Worm (Caenorhabditis elegans) whole organism, L2 larva: ENCODE measurements around the gene F14F8.14.

Experiments
- F13H6.1 ChIP-seq: sonication (generic microtip); optimal IDR thresholded peaks from 2 replicates; lab custom pipeline; 2016; ENCODE audit warnings: missing genetic modification characterization, missing compliant biosample characterization
- R02D3.7 ChIP-seq: fragments of 150-350 bp; optimal IDR thresholded peaks from 2 replicates; lab custom pipeline; 2014; ENCODE audit warnings: missing biosample characterization, missing genetic modification characterization
- Y55F3AM.14 ChIP-seq: fragments of 200-800 bp; sonication (Bioruptor generic); optimal IDR thresholded peaks from 2 replicates; lab custom pipeline; 2018; ENCODE audit warnings: mild to moderate bottlenecking, missing genetic modification characterization, missing compliant biosample characterization
- alr-1 ChIP-seq: fragments of 150-350 bp; optimal IDR thresholded peaks from 2 replicates; lab custom pipeline; 2014; ENCODE audit warnings: missing biosample characterization, missing genetic modification characterization
- blmp-1 ChIP-seq: sonication (generic microtip); optimal IDR thresholded peaks from 2 replicates; lab custom pipeline; 2017; ENCODE audit warnings: missing genetic modification characterization, mild to moderate bottlenecking, missing compliant biosample characterization, antibody characterized with exemption, moderate library complexity; ENCODE audit not compliant: insufficient read depth
- ceh-16 ChIP-seq: fragments of 150-350 bp; optimal IDR thresholded peaks from 2 replicates; lab custom pipeline; 2014; ENCODE audit warnings: missing biosample characterization, missing genetic modification characterization
- ceh-82 ChIP-seq: fragments of 150-350 bp; optimal IDR thresholded peaks from 2 replicates; lab custom pipeline; 2014; ENCODE audit warnings: missing biosample characterization, missing genetic modification characterization
- crh-2 ChIP-seq: sonication (generic microtip); optimal IDR thresholded peaks from 2 replicates; lab custom pipeline; 2017; ENCODE audit warnings: missing biosample characterization, missing genetic modification characterization
- dmd-4 ChIP-seq: sonication (generic microtip); optimal IDR thresholded peaks from 2 replicates; lab custom pipeline; 2017; ENCODE audit warnings: missing biosample characterization, missing genetic modification characterization
- egl-27 ChIP-seq: sonication (generic microtip); optimal IDR thresholded peaks from 3 replicates; lab custom pipeline; 2017; ENCODE audit warnings: missing biosample characterization, missing genetic modification reagents, missing genetic modification characterization
- elt-1 ChIP-seq: fragments of 150-350 bp; optimal IDR thresholded peaks from 2 replicates; lab custom pipeline; 2014; ENCODE audit warnings: missing biosample characterization, missing genetic modification characterization
- fos-1 ChIP-seq: fragments of 150-350 bp; optimal IDR thresholded peaks from 2 replicates; lab custom pipeline; 2014; ENCODE audit warnings: missing biosample characterization, missing genetic modification characterization
- gmeb-1 ChIP-seq: fragments of 150-350 bp; optimal IDR thresholded peaks from 2 replicates; lab custom pipeline; 2014; ENCODE audit warnings: missing biosample characterization, missing genetic modification characterization
- lin-11 ChIP-seq: fragments of 150-350 bp; sonication (generic microtip); optimal IDR thresholded peaks from 2 replicates; lab custom pipeline; 2014; ENCODE audit warnings: missing biosample characterization, missing genetic modification characterization, inconsistent platforms, mixed read lengths
- lin-13 ChIP-seq: fragments of 150-350 bp; optimal IDR thresholded peaks from 2 replicates; lab custom pipeline; 2014; ENCODE audit warnings: missing biosample characterization, missing genetic modification reagents, missing genetic modification characterization
- lin-39 ChIP-seq: fragments of 150-350 bp; optimal IDR thresholded peaks from 2 replicates; lab custom pipeline; 2014; ENCODE audit warnings: missing biosample characterization, missing genetic modification reagents, missing genetic modification characterization
- lsy-2 ChIP-seq, 2 experiments: fragments of 150-350 bp in 1 of 2; sonication (generic microtip) in 1 of 2; optimal IDR thresholded peaks; 2 replicates each; lab custom pipeline; 2014 to 2017; ENCODE audit warnings: missing biosample characterization in 2 of 2, missing genetic modification characterization in 2 of 2
- mab-5 ChIP-seq: fragments of 150-350 bp; optimal IDR thresholded peaks from 2 replicates; lab custom pipeline; 2014; ENCODE audit warnings: missing biosample characterization, missing genetic modification characterization
- mdl-1 ChIP-seq, 2 experiments: fragments of 150-350 bp in 1 of 2; sonication (generic microtip) in 1 of 2; optimal IDR thresholded peaks; 2 replicates each; lab custom pipeline; 2017; ENCODE audit warnings: missing biosample characterization in 2 of 2, missing genetic modification characterization in 2 of 2
- nhr-10 ChIP-seq: sonication (generic microtip); optimal IDR thresholded peaks from 2 replicates; lab custom pipeline; 2017; ENCODE audit warnings: missing biosample characterization, missing genetic modification characterization
- nhr-11 ChIP-seq: fragments of 150-350 bp; optimal IDR thresholded peaks from 2 replicates; lab custom pipeline; 2014; ENCODE audit warnings: missing biosample characterization, missing genetic modification characterization
- nhr-12 ChIP-seq: fragments of 150-350 bp; optimal IDR thresholded peaks from 2 replicates; lab custom pipeline; 2014; ENCODE audit warnings: missing biosample characterization, missing genetic modification characterization
- nhr-129 ChIP-seq: fragments of 150-350 bp; optimal IDR thresholded peaks from 2 replicates; lab custom pipeline; 2014; ENCODE audit warnings: missing biosample characterization, missing genetic modification characterization
- nhr-21 ChIP-seq: fragments of 150-350 bp; optimal IDR thresholded peaks from 2 replicates; lab custom pipeline; 2014; ENCODE audit warnings: missing biosample characterization, missing genetic modification characterization
- nhr-23 ChIP-seq: fragments of 150-350 bp; optimal IDR thresholded peaks from 2 replicates; lab custom pipeline; 2014; ENCODE audit warnings: missing biosample characterization, missing genetic modification reagents, missing genetic modification characterization
- nhr-237 ChIP-seq: fragments of 150-350 bp; optimal IDR thresholded peaks from 2 replicates; lab custom pipeline; 2014; ENCODE audit warnings: missing biosample characterization, missing genetic modification characterization
- nhr-77 ChIP-seq: fragments of 150-350 bp; optimal IDR thresholded peaks from 2 replicates; lab custom pipeline; 2014; ENCODE audit warnings: missing biosample characterization, missing genetic modification characterization
- peb-1 ChIP-seq: fragments of 150-350 bp; optimal IDR thresholded peaks from 2 replicates; lab custom pipeline; 2014; ENCODE audit warnings: missing biosample characterization, missing genetic modification characterization
- sem-4 ChIP-seq: fragments of 150-350 bp; optimal IDR thresholded peaks from 2 replicates; lab custom pipeline; 2014; ENCODE audit warnings: missing biosample characterization, missing genetic modification reagents, missing genetic modification characterization
- skn-1 ChIP-seq: sonication (generic microtip); optimal IDR thresholded peaks from 2 replicates; lab custom pipeline; 2017; ENCODE audit warnings: missing biosample characterization, missing genetic modification characterization
- sma-3 ChIP-seq: sonication (generic microtip); optimal IDR thresholded peaks from 2 replicates; lab custom pipeline; 2016; ENCODE audit warnings: missing genetic modification reagents, missing genetic modification characterization, missing compliant biosample characterization
- sma-9 ChIP-seq, 2 experiments: fragments of 150-350 bp in 1 of 2; sonication (generic microtip) in 1 of 2; optimal IDR thresholded peaks; 2 replicates each; lab custom pipeline; 2014 to 2016; ENCODE audit warnings: missing genetic modification characterization in 2 of 2, mild to moderate bottlenecking in 1 of 2, missing biosample characterization in 1 of 2, missing compliant biosample characterization in 1 of 2, missing genetic modification reagents in 1 of 2, moderate library complexity in 1 of 2
- snpc-4 ChIP-seq: fragments of 150-350 bp; optimal IDR thresholded peaks from 2 replicates; lab custom pipeline; 2014; ENCODE audit warnings: missing biosample characterization, missing genetic modification characterization
- unc-39 ChIP-seq: fragments of 150-350 bp; optimal IDR thresholded peaks from 2 replicates; lab custom pipeline; 2014; ENCODE audit warnings: missing biosample characterization, missing genetic modification characterization
- unc-55 ChIP-seq: fragments of 150-350 bp; sonication (generic microtip); optimal IDR thresholded peaks from 3 replicates; lab custom pipeline; 2014; ENCODE audit warnings: missing biosample characterization, missing genetic modification reagents, missing genetic modification characterization
- unc-62 ChIP-seq: fragments of 150-350 bp; optimal IDR thresholded peaks from 2 replicates; lab custom pipeline; 2014; ENCODE audit warnings: missing biosample characterization, missing genetic modification reagents, missing genetic modification characterization
- ztf-1 ChIP-seq: fragments of 200-800 bp; sonication (Bioruptor generic); conservative IDR thresholded peaks from 2 replicates; pipeline ENCODE4 v1.3.6; 2022; ENCODE audit warnings: missing genetic modification characterization, missing compliant biosample characterization
- ztf-4 ChIP-seq: fragments of 150-350 bp; optimal IDR thresholded peaks from 2 replicates; lab custom pipeline; 2014; ENCODE audit warnings: missing biosample characterization, missing genetic modification characterization

F14F8.14 gene

DNA sequence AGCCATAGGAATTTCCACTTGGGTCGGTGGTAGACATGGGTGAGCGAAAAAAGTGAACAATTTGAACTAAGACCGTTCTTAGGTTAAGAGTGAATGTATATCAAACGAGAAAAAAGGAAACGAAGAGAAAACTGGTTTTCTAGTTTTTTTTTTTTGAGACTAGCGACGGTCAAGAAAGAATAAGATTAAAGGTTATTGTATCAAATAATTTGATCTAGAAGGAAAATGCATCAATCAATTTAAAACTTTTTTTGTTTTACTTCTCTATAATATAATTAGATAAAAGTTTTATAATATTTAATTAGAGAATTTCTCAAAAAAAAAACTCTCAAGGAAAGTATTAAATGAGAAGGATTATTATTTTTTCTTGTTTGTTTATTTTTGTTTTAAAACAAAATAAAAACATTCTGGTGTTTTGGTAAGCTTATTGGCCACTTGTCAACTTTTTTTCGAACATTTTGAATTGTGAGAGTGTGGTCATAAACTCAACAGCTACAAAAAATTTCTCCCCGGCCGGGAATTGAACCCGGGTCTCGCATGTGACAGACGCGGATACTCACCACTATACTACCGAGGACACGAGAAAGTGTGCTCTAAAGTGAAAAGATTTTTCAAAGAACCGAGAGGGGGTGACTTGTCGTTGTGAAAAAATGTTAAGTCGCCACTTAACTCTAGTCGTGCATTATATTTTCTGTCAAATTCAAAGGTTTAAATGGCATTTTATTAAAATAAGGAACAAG is 21.2 kb downstream of the F14F8.14 start, which contains the start of gene W06G6.17:
TSS of gene W06G6.17 (minus strand) at position 51 of the 740 bp plus-strand sequence.
- no peak for TF ChIP-seq sem-4 (tag; lab: Kevin White, UChicago)
- TF ChIP-seq dmd-4 (tag; lab: Kevin White, UChicago): no peak
- no peak for TF ChIP-seq ztf-4 (tag; lab: Kevin White, UChicago)
- no peak for TF ChIP-seq ceh-82 (tag; lab: Kevin White, UChicago)
- TF ChIP-seq sma-9 (GFP tag; optimal IDR thresholded peaks at IDR 0.05; lab: Kevin White, UChicago): no peak
- no peak for TF ChIP-seq sma-9 (tag; optimal IDR thresholded peaks at IDR 0.05; lab: Kevin White, UChicago)
- no peak for TF ChIP-seq unc-55 (GFP tag; lab: Kevin White, UChicago)
- no peak for TF ChIP-seq sma-3 (GFP tag; lab: Kevin White, UChicago)
- TF ChIP-seq unc-62: no peak
- TF ChIP-seq lsy-2 (tag; optimal IDR thresholded peaks at IDR 0.05; lab: Kevin White, UChicago): no peak
- no peak for TF ChIP-seq nhr-12
- no peak for TF ChIP-seq nhr-23 (tag; lab: Kevin White, UChicago)
- no peak for TF ChIP-seq lin-13 (GFP tag; lab: Kevin White, UChicago)
- no peak for TF ChIP-seq ztf-1
- no peak for TF ChIP-seq lin-39
- TF ChIP-seq nhr-10 (tag; lab: Kevin White, UChicago): no peak
- no peak for TF ChIP-seq nhr-129 (tag; lab: Kevin White, UChicago)
- no peak for TF ChIP-seq nhr-77
- no peak for TF ChIP-seq R02D3.7 (tag; lab: Kevin White, UChicago)

DNA sequence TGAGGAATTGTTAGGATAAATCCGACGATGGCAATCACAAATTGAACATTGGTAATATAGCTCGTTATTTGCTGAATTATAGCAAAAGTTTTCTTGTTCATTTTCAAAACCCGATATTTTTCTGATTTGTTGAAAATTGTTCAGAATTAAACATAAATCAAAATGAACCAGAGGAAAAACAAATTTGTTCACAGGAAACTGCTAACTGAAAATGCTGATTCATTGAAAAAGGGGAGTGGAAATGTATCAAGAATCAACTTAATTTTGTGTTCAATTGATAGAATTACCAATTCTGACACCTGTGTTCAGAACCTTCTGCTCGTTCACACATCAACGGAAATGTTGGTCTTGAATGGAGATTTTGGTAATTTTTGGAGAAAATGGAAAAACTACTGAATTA is 23.0 kb downstream of the F14F8.14 start, which contains the start of gene srw-77:
TSS of gene srw-77 (minus strand) at position 101 of the 400 bp plus-strand sequence.
- TF ChIP-seq unc-39 (tag; lab: Kevin White, UChicago) (no peak), snpc-4 (tag; lab: Kevin White, UChicago) (no peak), sma-3 (GFP tag; lab: Kevin White, UChicago) (no peak), mdl-1 (tag; optimal IDR thresholded peaks at IDR 0.05; lab: Kevin White, UChicago) (no peak), skn-1 (tag; lab: Kevin White, UChicago) (no peak), ceh-82 (tag; lab: Kevin White, UChicago) (no peak), dmd-4 (tag; lab: Kevin White, UChicago) (no peak)

DNA sequence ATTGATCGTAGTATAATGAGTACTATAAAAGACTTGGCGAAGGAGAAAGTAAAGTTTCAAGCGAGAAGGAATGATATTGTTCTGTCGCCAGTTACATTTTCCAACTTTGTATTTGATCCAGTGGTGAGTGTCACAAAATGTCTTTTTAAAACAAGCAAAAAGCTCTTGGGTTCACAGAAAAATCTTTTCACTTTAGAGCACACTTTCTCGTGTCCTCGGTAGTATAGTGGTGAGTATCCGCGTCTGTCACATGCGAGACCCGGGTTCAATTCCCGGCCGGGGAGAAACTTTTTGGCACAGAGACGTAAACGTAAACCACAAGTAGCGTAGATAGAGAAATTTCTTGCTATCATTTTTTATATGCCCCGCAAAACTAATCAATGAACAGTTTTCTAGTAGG is 26.2 kb downstream of the F14F8.14 start:
- TF ChIP-seq lin-39: no peak
- TF ChIP-seq fos-1 (tag; lab: Kevin White, UChicago): no peak
- TF ChIP-seq peb-1 (tag; lab: Kevin White, UChicago): no peak
- TF ChIP-seq nhr-12: no peak
- TF ChIP-seq sma-3 (GFP tag; lab: Kevin White, UChicago): no peak
- TF ChIP-seq sem-4 (tag; lab: Kevin White, UChicago): no peak
- no peak for TF ChIP-seq nhr-129 (tag; lab: Kevin White, UChicago)
- no peak for TF ChIP-seq lin-11 (tag; lab: Kevin White, UChicago)
- TF ChIP-seq gmeb-1 (tag; lab: Kevin White, UChicago): no peak
- no peak for TF ChIP-seq F13H6.1 (tag; lab: Kevin White, UChicago)
- TF ChIP-seq Y55F3AM.14 (GFP tag; lab: Kevin White, UChicago): no peak
- TF ChIP-seq alr-1: no peak
- TF ChIP-seq lin-13 (GFP tag; lab: Kevin White, UChicago): no peak
- TF ChIP-seq crh-2 (tag; lab: Kevin White, UChicago): no peak
- no peak for TF ChIP-seq unc-39 (tag; lab: Kevin White, UChicago)
- no peak for TF ChIP-seq mdl-1 (tag; optimal IDR thresholded peaks at IDR 0.05; lab: Kevin White, UChicago)
- TF ChIP-seq, all 48 proteins: peak for 0

DNA sequence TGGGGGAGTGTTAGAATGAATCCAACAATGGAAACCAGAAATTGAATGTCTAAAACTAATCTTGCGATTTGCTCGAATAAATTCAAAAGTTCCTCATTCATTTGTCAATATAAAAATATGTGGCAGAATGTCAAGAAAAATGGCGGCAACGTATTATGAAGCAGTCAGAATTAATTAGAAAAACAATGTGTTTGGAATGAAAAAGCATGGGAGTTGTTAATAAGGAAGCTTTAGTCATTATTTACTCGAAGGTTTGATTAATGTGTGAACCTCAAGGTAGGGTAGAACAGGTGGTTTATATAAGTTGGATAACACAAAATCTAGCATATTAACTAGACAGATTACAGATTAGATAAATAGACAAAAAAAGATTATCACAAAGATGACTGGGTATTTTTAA is 28.3 kb downstream of the F14F8.14 start, which contains the start of gene srw-76:
TSS of gene srw-76 (minus strand) at position 101 of the 400 bp plus-strand sequence.
- TF ChIP-seq fos-1 (tag; lab: Kevin White, UChicago): no peak
- no peak for TF ChIP-seq nhr-21 (tag; lab: Kevin White, UChicago)
- TF ChIP-seq crh-2 (tag; lab: Kevin White, UChicago): no peak
- TF ChIP-seq alr-1: no peak
- TF ChIP-seq mab-5: no peak
- no peak for TF ChIP-seq nhr-11 (tag; lab: Kevin White, UChicago)
- no peak for TF ChIP-seq lin-13 (GFP tag; lab: Kevin White, UChicago)
- no peak for TF ChIP-seq gmeb-1 (tag; lab: Kevin White, UChicago)
- TF ChIP-seq blmp-1 (tag; lab: Kevin White, UChicago): no peak
- no peak for TF ChIP-seq nhr-237 (tag; lab: Kevin White, UChicago)
- no peak for TF ChIP-seq egl-27
- no peak for TF ChIP-seq ceh-16 (tag; lab: Kevin White, UChicago)
- no peak for TF ChIP-seq elt-1 (tag; lab: Kevin White, UChicago)
